Worm (Caenorhabditis elegans): ENCODE results near the gene Y57G7A.5.

DNA sequence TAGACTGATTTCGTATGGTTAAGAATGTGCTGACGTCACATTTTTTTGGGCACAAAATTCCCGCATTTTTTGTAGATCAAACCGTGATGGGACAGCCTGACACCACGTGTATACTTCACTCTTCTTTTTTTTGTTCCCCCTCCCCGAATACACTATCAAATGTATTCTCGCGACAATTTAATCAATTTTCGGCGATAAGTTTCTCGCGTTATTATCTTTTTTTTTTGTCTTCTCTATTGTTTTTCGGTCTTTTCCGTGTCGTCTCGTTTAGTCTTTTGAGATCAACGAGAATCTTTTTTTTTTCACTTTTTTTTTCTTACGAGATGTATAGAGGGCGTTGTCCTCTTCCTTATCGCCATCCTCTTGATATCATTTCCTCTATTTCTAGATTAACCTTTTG, 39.9 kb upstream of the Y57G7A.5 start:
- TF ChIP-seq ref-1 (GFP tag; conservative IDR thresholded peaks at IDR 0.05) (no peak), T22C8.4 (GFP tag; IDR thresholded peaks at IDR 0.05) (no peak), flt-1 (GFP tag; IDR thresholded peaks at IDR 0.05) (no peak), cog-1 (tag; optimal IDR thresholded peaks at IDR 0.05) (no peak)
